Fruit fly (Drosophila melanogaster) whole organism, embryonic: ENCODE data around the gene CG15382.

Experiments used
- Awh ChIP-seq: fragments of 200-800 bp; sonication (Bioruptor generic); IDR thresholded peaks from 2 replicates; pipeline ENCODE4, ENCODE4 v1.3.6; 2022; ENCODE audit warnings: missing biosample characterization, missing genetic modification characterization
- Blimp-1 ChIP-seq: fragments of 200-800 bp; sonication (Bioruptor generic); optimal IDR thresholded peaks from 3 replicates; lab custom pipeline; 2018; ENCODE audit warnings: missing biosample characterization, missing genetic modification characterization, mild to moderate bottlenecking, moderate library complexity, missing genetic modification reagents
- Bteb2 ChIP-seq: fragments of 200-800 bp; sonication (Bioruptor generic); optimal IDR thresholded peaks from 2 replicates; lab custom pipeline; 2016; ENCODE audit warnings: missing biosample characterization, missing genetic modification characterization
- C15 ChIP-seq: fragments of 200-800 bp; sonication (Bioruptor generic); IDR thresholded peaks from 3 replicates; pipeline ENCODE4 v1.3.6; 2022; ENCODE audit warnings: missing biosample characterization, missing genetic modification characterization
- CG10565 ChIP-seq: fragments of 200-800 bp; sonication (Bioruptor generic); optimal IDR thresholded peaks from 3 replicates; lab custom pipeline; 2016; ENCODE audit warnings: missing biosample characterization, mild to moderate bottlenecking, missing genetic modification characterization
- CG12071 ChIP-seq: fragments of 200-800 bp; sonication (Bioruptor generic); optimal IDR thresholded peaks from 3 replicates; lab custom pipeline; 2018; ENCODE audit warnings: missing biosample characterization, mild to moderate bottlenecking, missing genetic modification characterization
- CG13123 ChIP-seq: fragments of 200-800 bp; sonication (Bioruptor generic); optimal IDR thresholded peaks from 2 replicates; lab custom pipeline; 2016; ENCODE audit warnings: missing biosample characterization, missing genetic modification characterization
- CG14710 ChIP-seq: fragments of 200-800 bp; sonication (Bioruptor generic); optimal IDR thresholded peaks from 3 replicates; lab custom pipeline; 2019; ENCODE audit warnings: missing biosample characterization, mild to moderate bottlenecking, missing genetic modification characterization, moderate library complexity
- CG16863 ChIP-seq: fragments of 200-800 bp; sonication (Bioruptor generic); optimal IDR thresholded peaks from 3 replicates; lab custom pipeline; 2016; ENCODE audit warnings: missing biosample characterization, missing genetic modification characterization
- CG1792 ChIP-seq: fragments of 200-800 bp; sonication (Bioruptor generic); optimal IDR thresholded peaks from 2 replicates; lab custom pipeline; 2016; ENCODE audit warnings: missing biosample characterization, missing genetic modification characterization
- CG2116 ChIP-seq: fragments of 200-800 bp; sonication (Bioruptor generic); optimal IDR thresholded peaks from 3 replicates; lab custom pipeline; 2018; ENCODE audit warnings: missing biosample characterization, mild to moderate bottlenecking, missing genetic modification characterization
- CG2202 ChIP-seq: fragments of 200-800 bp; sonication (Bioruptor generic); optimal IDR thresholded peaks from 2 replicates; lab custom pipeline; 2018; ENCODE audit warnings: missing biosample characterization, mild to moderate bottlenecking, missing genetic modification characterization
- CG2678 ChIP-seq: fragments of 200-800 bp; sonication (Bioruptor generic); optimal IDR thresholded peaks from 3 replicates; lab custom pipeline; 2019; ENCODE audit warnings: missing biosample characterization, mild to moderate bottlenecking, missing genetic modification characterization, moderate library complexity
- CG3847 ChIP-seq: fragments of 200-800 bp; sonication (Bioruptor generic); IDR thresholded peaks from 2 replicates; pipeline ENCODE4 v1.3.6; 2022; ENCODE audit warnings: missing biosample characterization, missing genetic modification characterization
- CG7963 ChIP-seq: fragments of 200-800 bp; sonication (Bioruptor generic); IDR thresholded peaks from 3 replicates; pipeline ENCODE4 v1.3.6; 2022; ENCODE audit warnings: missing biosample characterization, missing genetic modification characterization; ENCODE audit not compliant: partially characterized antibody
- Eip74EF ChIP-seq, 2 experiments: fragments of 200-800 bp in 1 of 2; fragments of >200 bp in 1 of 2; sonication (Bioruptor generic) in 1 of 2; optimal IDR thresholded peaks; 2 replicates each; lab custom pipeline; 2017 to 2019; ENCODE audit warnings: missing biosample characterization in 2 of 2, missing genetic modification characterization in 2 of 2, mild to moderate bottlenecking in 1 of 2, moderate library complexity in 1 of 2
- Ets65A ChIP-seq: fragments of 200-800 bp; sonication (Bioruptor generic); peaks from one replicate; lab custom pipeline; 2016; ENCODE audit warnings: missing biosample characterization, missing genetic modification characterization
- Fer3 ChIP-seq: fragments of 200-800 bp; sonication (Bioruptor generic); optimal IDR thresholded peaks from 2 replicates; lab custom pipeline; 2018; ENCODE audit warnings: missing biosample characterization, mild to moderate bottlenecking, missing genetic modification characterization, moderate library complexity
- Hey ChIP-seq: fragments of 200-800 bp; sonication (Bioruptor generic); optimal IDR thresholded peaks from 3 replicates; lab custom pipeline; 2018; ENCODE audit warnings: missing biosample characterization, mild to moderate bottlenecking, missing genetic modification characterization
- Hr78 ChIP-seq, 2 experiments: fragments of 200-800 bp in 1 of 2; fragments of >200 bp in 1 of 2; sonication (Bioruptor generic) in 1 of 2; optimal IDR thresholded peaks; 2 replicates each; lab custom pipeline; 2017 to 2019; ENCODE audit warnings: missing biosample characterization in 2 of 2, missing genetic modification characterization in 2 of 2, mild to moderate bottlenecking in 1 of 2, moderate library complexity in 1 of 2
- Lpt ChIP-seq: fragments of >200 bp; optimal IDR thresholded peaks from 2 replicates; lab custom pipeline; 2018; ENCODE audit warnings: missing biosample characterization, missing genetic modification characterization
- Sin3A ChIP-seq: fragments of >200 bp; optimal IDR thresholded peaks from 2 replicates; lab custom pipeline; 2018
- Tbp ChIP-seq: fragments of >200 bp; optimal IDR thresholded peaks from 2 replicates; lab custom pipeline; 2018; ENCODE audit warnings: missing biosample characterization, missing genetic modification characterization
- aop ChIP-seq: fragments of 200-800 bp; sonication (Bioruptor generic); IDR thresholded peaks from 2 replicates; pipeline ENCODE4 v1.3.6; 2022; ENCODE audit warnings: missing biosample characterization, missing genetic modification characterization
- bab2 ChIP-seq: fragments of 200-800 bp; sonication (Bioruptor generic); optimal IDR thresholded peaks from 2 replicates; lab custom pipeline; 2016; ENCODE audit warnings: missing biosample characterization, missing genetic modification characterization
- chn ChIP-seq: fragments of 200-800 bp; sonication (Bioruptor generic); optimal IDR thresholded peaks from 2 replicates; lab custom pipeline; 2016; ENCODE audit warnings: missing biosample characterization, missing genetic modification characterization
- dmrt11E ChIP-seq: fragments of 200-800 bp; sonication (Bioruptor generic); optimal IDR thresholded peaks from 3 replicates; lab custom pipeline; 2018; ENCODE audit warnings: missing biosample characterization, mild to moderate bottlenecking, missing genetic modification characterization, moderate library complexity
- eve ChIP-seq, 2 experiments: fragments of >200 bp; optimal IDR thresholded peaks; 2 replicates each; lab custom pipeline; 2017; ENCODE audit warnings: missing biosample characterization in 2 of 2, missing genetic modification characterization in 2 of 2
- exex ChIP-seq: fragments of 200-800 bp; sonication (Bioruptor generic); optimal IDR thresholded peaks from 4 replicates; lab custom pipeline; 2018; ENCODE audit warnings: missing biosample characterization, mild to moderate bottlenecking, missing genetic modification characterization, moderate library complexity
- eyg ChIP-seq: fragments of 200-800 bp; sonication (Bioruptor generic); optimal IDR thresholded peaks from 3 replicates; lab custom pipeline; 2016; ENCODE audit warnings: missing biosample characterization, missing genetic modification characterization
- fd3F ChIP-seq: fragments of 200-800 bp; sonication (Bioruptor generic); optimal IDR thresholded peaks from 2 replicates; lab custom pipeline; 2018; ENCODE audit warnings: missing biosample characterization, mild to moderate bottlenecking, missing genetic modification characterization, moderate library complexity
- gfzf ChIP-seq: fragments of 200-800 bp; sonication (Bioruptor generic); optimal IDR thresholded peaks from 2 replicates; lab custom pipeline; 2016; ENCODE audit warnings: missing biosample characterization, mild to moderate bottlenecking, missing genetic modification characterization, moderate library complexity
- grn ChIP-seq: fragments of 200-800 bp; sonication (Bioruptor generic); optimal IDR thresholded peaks from 3 replicates; lab custom pipeline; 2017; ENCODE audit warnings: missing biosample characterization, missing genetic modification characterization
- gsb ChIP-seq: fragments of 200-800 bp; sonication (Bioruptor generic); IDR thresholded peaks from 2 replicates; pipeline ENCODE4 v1.3.6; 2022; ENCODE audit warnings: missing biosample characterization, missing genetic modification characterization
- gsb-n ChIP-seq: fragments of 200-800 bp; sonication (Bioruptor generic); optimal IDR thresholded peaks from 3 replicates; lab custom pipeline; 2018; ENCODE audit warnings: missing biosample characterization, mild to moderate bottlenecking, missing genetic modification characterization
- hbn ChIP-seq: fragments of 200-800 bp; sonication (Bioruptor generic); IDR thresholded peaks from 2 replicates; pipeline ENCODE4 v1.3.6; 2022; ENCODE audit warnings: missing biosample characterization, missing genetic modification characterization; ENCODE audit not compliant: partially characterized antibody
- lov ChIP-seq, 2 experiments: fragments of 200-800 bp in 1 of 2; fragments of >200 bp in 1 of 2; sonication (Bioruptor generic) in 1 of 2; IDR thresholded peaks in 1 of 2; optimal IDR thresholded peaks in 1 of 2; 2 replicates in 1 of 2; 3 replicates in 1 of 2; pipeline versions ENCODE4 v1.3.6 to Lab custom; 2017 to 2022; ENCODE audit warnings: missing biosample characterization in 1 of 2, missing genetic modification characterization in 1 of 2
- luna ChIP-seq: fragments of 200-800 bp; sonication (Bioruptor generic); optimal IDR thresholded peaks from 2 replicates; lab custom pipeline; 2016; ENCODE audit warnings: missing biosample characterization, missing genetic modification characterization
- otp ChIP-seq: fragments of 200-800 bp; sonication (Bioruptor generic); IDR thresholded peaks from 3 replicates; pipeline ENCODE4, ENCODE4 v1.3.6; 2022; ENCODE audit warnings: missing biosample characterization, missing genetic modification characterization
- p53 ChIP-seq: fragments of 200-800 bp; sonication (Bioruptor generic); optimal IDR thresholded peaks from 2 replicates; lab custom pipeline; 2016; ENCODE audit warnings: missing biosample characterization, missing genetic modification characterization
- pfk ChIP-seq: fragments of 200-800 bp; sonication (Bioruptor generic); optimal IDR thresholded peaks from 2 replicates; lab custom pipeline; 2018; ENCODE audit warnings: missing biosample characterization, mild to moderate bottlenecking, missing genetic modification characterization, moderate library complexity
- prd ChIP-seq, 3 experiments: fragments of >200 bp in 2 of 3; fragments of 200-800 bp in 1 of 3; sonication (Bioruptor generic) in 1 of 3; optimal IDR thresholded peaks in 2 of 3; IDR thresholded peaks in 1 of 3; 2 replicates in 2 of 3; 3 replicates in 1 of 3; pipeline versions ENCODE4 v1.3.6 to Lab custom; 2017 to 2022; ENCODE audit warnings: missing biosample characterization in 1 of 3, missing genetic modification characterization in 1 of 3
- ranshi ChIP-seq: fragments of 200-800 bp; sonication (Bioruptor generic); IDR thresholded peaks from 2 replicates; pipeline ENCODE4 v1.3.6; 2022; ENCODE audit warnings: missing biosample characterization, missing genetic modification characterization
- sr ChIP-seq: fragments of 200-800 bp; sonication (Bioruptor generic); IDR thresholded peaks from 3 replicates; pipeline ENCODE4 v1.3.6; 2022; ENCODE audit warnings: missing biosample characterization, missing genetic modification characterization
- tio ChIP-seq: fragments of 200-800 bp; sonication (Bioruptor generic); optimal IDR thresholded peaks from 2 replicates; lab custom pipeline; 2017; ENCODE audit warnings: missing biosample characterization, missing genetic modification characterization, inconsistent platforms
- vvl ChIP-seq: fragments of 200-800 bp; sonication (Bioruptor generic); IDR thresholded peaks from 2 replicates; pipeline ENCODE4 v1.3.6; 2022; ENCODE audit warnings: missing biosample characterization, missing genetic modification characterization
- zf30C ChIP-seq: fragments of 200-800 bp; sonication (Bioruptor generic); optimal IDR thresholded peaks from 3 replicates; lab custom pipeline; 2018; ENCODE audit warnings: missing biosample characterization, mild to moderate bottlenecking, missing genetic modification characterization

CG15382 gene

dm6 chr2L:2165864-2166263 is 10.3 kb downstream of the CG15382 start (continued):
- TF ChIP-seq Lpt (no peak), CG2202 (tag; lab: Kevin White, UChicago) (no peak), CG7963 (no peak), Eip74EF (GFP tag; optimal IDR thresholded peaks at IDR 0.05; lab: Kevin White, UChicago) (peak in 1 of 2 experiments; percentile 93), Sin3A (no peak), fd3F (GFP tag; lab: Kevin White, UChicago) (no peak), sr (peak; percentile 71; the same call in 2 of the 3 replicates), gsb-n (tag; lab: Kevin White, UChicago) (peak; percentile 40), CG16863 (GFP tag; lab: Kevin White, UChicago) (no peak), aop (GFP tag; lab: Robert Waterston, UW) (peak; percentile 33; the same call in 1 of the 2 replicates), C15 (GFP tag; lab: Robert Waterston, UW) (no peak)

- TF ChIP-seq Fer3 (tag; lab: Kevin White, UChicago) (no peak), pfk (GFP tag; lab: Kevin White, UChicago) (no peak), vvl (GFP tag; lab: Robert Waterston, UW) (peak; percentile 53; the same call in 1 of the 2 replicates), p53 (GFP tag; lab: Kevin White, UChicago) (no peak), chn (GFP tag; lab: Kevin White, UChicago) (peak; percentile 13), grn (peak; percentile 97), bab2 (GFP tag; lab: Kevin White, UChicago) (no peak), Hey (tag; lab: Kevin White, UChicago) (no peak), CG14710 (tag; lab: Kevin White, UChicago) (no peak), luna (GFP tag; lab: Kevin White, UChicago) (no peak), CG12071 (GFP tag; lab: Kevin White, UChicago) (no peak), CG13123 (GFP tag; lab: Kevin White, UChicago) (no peak), CG1792 (GFP tag; lab: Kevin White, UChicago) (no peak), gfzf (GFP tag; lab: Kevin White, UChicago) (no peak), CG10565 (no peak), ranshi (GFP tag; lab: Robert Waterston, UW) (0 out of 2 replicates have a peak, but pooled peaks have one; percentile 5), Hr78 (GFP tag; optimal IDR thresholded peaks at IDR 0.05; lab: Kevin White, UChicago) (no peak), zf30C (GFP tag; lab: Kevin White, UChicago) (peak; percentile 84), prd (optimal IDR thresholded peaks at IDR 0.05; lab: Kevin White, UChicago) (no peak), prd (GFP tag; IDR thresholded peaks at IDR 0.05; lab: Robert Waterston, UW) (no peak), dmrt11E (tag; lab: Kevin White, UChicago) (peak; percentile 17), lov (optimal IDR thresholded peaks at IDR 0.05; lab: Kevin White, UChicago) (no peak), lov (GFP tag; IDR thresholded peaks at IDR 0.05; lab: Robert Waterston, UW) (no peak), Ets65A (GFP tag; lab: Kevin White, UChicago) (no peak), Tbp (no peak), hbn (GFP tag; lab: Robert Waterston, UW) (no peak), eve (GFP tag; optimal IDR thresholded peaks at IDR 0.05; lab: Kevin White, UChicago) (peak in 1 of 2 experiments; percentile 33), tio (no peak), CG2116 (GFP tag; lab: Kevin White, UChicago) (no peak), Bteb2 (no peak), Blimp-1 (GFP tag; lab: Kevin White, UChicago) (peak; percentile 16), eyg (GFP tag; lab: Kevin White, UChicago) (no peak), Awh (0 out of 2 replicates have a peak, but pooled peaks have one; percentile 41), CG3847 (GFP tag; lab: Robert Waterston, UW) (no peak), otp (no peak), CG2202 (tag; lab: Kevin White, UChicago) (no peak), exex (tag; lab: Kevin White, UChicago) (no peak), CG2678 (tag; lab: Kevin White, UChicago) (peak; percentile 14), gsb (GFP tag; lab: Robert Waterston, UW) (0 out of 2 replicates have a peak, but pooled peaks have one; percentile 13)
These were observed 11.6 kb downstream of the CG15382 start for dm6 chr2L:2166958-2167707.
